Worm (Caenorhabditis elegans): ENCODE data around the gene C36E8.6.

DNA sequence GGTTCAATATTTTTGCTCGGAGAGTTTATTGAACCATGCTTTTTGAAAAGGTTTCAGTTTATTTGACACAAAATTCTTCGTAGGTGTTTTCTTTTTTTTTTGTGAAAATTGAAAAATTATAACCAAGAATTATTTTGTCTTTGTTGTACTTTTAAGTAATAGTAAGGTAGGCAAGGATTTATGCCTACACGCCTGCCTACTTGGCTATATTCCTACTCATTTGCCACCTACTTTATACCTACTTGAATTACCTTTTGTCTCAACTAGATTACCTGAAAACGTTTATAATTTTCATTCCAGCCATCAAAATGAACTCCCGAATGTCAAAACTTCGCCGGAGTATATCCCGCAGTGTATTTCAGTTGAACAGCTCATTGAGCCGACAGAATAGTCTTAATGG, 24.2 kb downstream of the C36E8.6 start, which contains the start of gene C36E8.4:
- TF ChIP-seq nhr-12 (tag; optimal IDR thresholded peaks at IDR 0.05) (no peak), flh-1 (GFP tag; optimal IDR thresholded peaks at IDR 0.05) (no peak), snpc-4 (tag; optimal IDR thresholded peaks at IDR 0.05) (no peak), unc-39 (tag; optimal IDR thresholded peaks at IDR 0.05) (no peak), pha-4 (tag; optimal IDR thresholded peaks at IDR 0.05) (no peak), drap-1 (GFP tag; optimal IDR thresholded peaks at IDR 0.05) (no peak), zip-8 (tag; optimal IDR thresholded peaks at IDR 0.05) (no peak), unc-62 (GFP tag; optimal IDR thresholded peaks at IDR 0.05) (no peak), elt-1 (tag; optimal IDR thresholded peaks at IDR 0.05; ENCODE audit: borderline replicate concordance, insufficient read depth) (no peak), elt-3 (tag; optimal IDR thresholded peaks at IDR 0.05) (no peak), nhr-237 (tag; optimal IDR thresholded peaks at IDR 0.05) (no peak), ces-1 (GFP tag; optimal IDR thresholded peaks at IDR 0.05) (no peak), nhr-76 (tag; optimal IDR thresholded peaks at IDR 0.05) (no peak), ceh-39 (tag; optimal IDR thresholded peaks at IDR 0.05) (no peak)

All from whole organism, mixed stage, embryonic.